Worm (Caenorhabditis elegans) whole organism, L1 larva: ENCODE measurements around the gene pgl-2.

Experiments used
- ama-1 ChIP-seq: fragments of 150-350 bp; optimal IDR thresholded peaks from 2 replicates; lab custom pipeline; 2014
- lin-15B ChIP-seq: fragments of 150-350 bp; sonication (generic microtip); optimal IDR thresholded peaks from 3 replicates; lab custom pipeline; 2014; ENCODE audit warnings: missing biosample characterization, missing genetic modification characterization
- mdl-1 ChIP-seq, 2 experiments: fragments of 150-350 bp; optimal IDR thresholded peaks; 2 replicates each; lab custom pipeline; 2014 to 2017; ENCODE audit warnings: missing biosample characterization in 2 of 2, missing genetic modification characterization in 2 of 2, inconsistent platforms in 1 of 2
- nhr-28 ChIP-seq: fragments of 150-350 bp; optimal IDR thresholded peaks from 2 replicates; lab custom pipeline; 2014; ENCODE audit warnings: missing biosample characterization, missing genetic modification characterization
- tbx-2 ChIP-seq: sonication (generic microtip); optimal IDR thresholded peaks from 2 replicates; lab custom pipeline; 2016; ENCODE audit warnings: missing genetic modification characterization, missing compliant biosample characterization

DNA sequence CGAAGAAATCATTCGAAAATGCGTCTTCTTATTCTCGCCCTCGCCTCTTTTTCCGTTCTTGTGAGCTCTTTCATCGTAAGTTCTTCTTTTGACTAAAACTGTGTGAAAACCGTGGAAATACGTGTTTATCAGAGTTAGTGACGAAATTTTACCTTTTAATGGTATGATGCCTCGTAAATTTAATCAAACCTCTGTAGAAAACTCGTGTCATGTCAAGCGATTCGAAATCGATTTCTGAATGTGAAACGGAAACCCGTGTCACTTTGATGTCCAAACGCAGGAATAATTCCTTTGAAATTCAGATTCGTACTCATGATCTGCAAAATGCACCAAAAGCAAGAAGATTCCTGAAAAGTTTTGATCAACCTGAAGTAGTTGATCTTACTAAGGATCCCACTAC, 26.6 kb downstream of the pgl-2 start, which contains the start of gene F22B7.3:
- no peak for TF ChIP-seq ama-1 (lab: Kevin White, UChicago)
- no peak for TF ChIP-seq nhr-28 (tag; lab: Kevin White, UChicago)
- no peak for TF ChIP-seq tbx-2
- no peak for TF ChIP-seq mdl-1 (tag; optimal IDR thresholded peaks at IDR 0.05; lab: Kevin White, UChicago)
- no peak for TF ChIP-seq lin-15B (tag; lab: Kevin White, UChicago)
